Worm (Caenorhabditis elegans) whole organism, late embryonic: Measurements from ENCODE around the gene cisd-1.

ENCODE experiments used
- ama-1 ChIP-seq: fragments of 150-350 bp; optimal IDR thresholded peaks from 2 replicates; lab custom pipeline; 2014
- dve-1 ChIP-seq: sonication (generic microtip); optimal IDR thresholded peaks from 2 replicates; lab custom pipeline; 2017; ENCODE audit warnings: antibody characterized with exemption, mild to moderate bottlenecking, missing genetic modification characterization, missing compliant biosample characterization
- hlh-15 ChIP-seq: sonication (generic microtip); optimal IDR thresholded peaks from 2 replicates; lab custom pipeline; 2016; ENCODE audit warnings: missing genetic modification characterization, missing compliant biosample characterization
- lin-11 ChIP-seq: fragments of 200-800 bp; sonication (Bioruptor generic); optimal IDR thresholded peaks from 2 replicates; lab custom pipeline; 2018; ENCODE audit warnings: mild to moderate bottlenecking, missing genetic modification characterization, missing compliant biosample characterization
- nhr-11 ChIP-seq: fragments of 150-350 bp; optimal IDR thresholded peaks from 2 replicates; lab custom pipeline; 2014; ENCODE audit warnings: missing biosample characterization, missing genetic modification characterization
- pax-1 ChIP-seq: fragments of 150-350 bp; optimal IDR thresholded peaks from 2 replicates; lab custom pipeline; 2014; ENCODE audit warnings: missing biosample characterization, missing genetic modification characterization
- sdc-2 ChIP-seq: sonication (generic microtip); optimal IDR thresholded peaks from 2 replicates; lab custom pipeline; 2016; ENCODE audit warnings: missing genotype, missing genetic modification characterization, missing compliant biosample characterization

- TF ChIP-seq lin-11 (tag; lab: Kevin White, UChicago) (no peak), dve-1 (no peak), pax-1 (tag; lab: Kevin White, UChicago) (no peak), hlh-15 (tag; lab: Kevin White, UChicago) (no peak), nhr-11 (tag; lab: Kevin White, UChicago) (no peak), ama-1 (no peak), sdc-2 (tag; lab: Kevin White, UChicago) (no peak)
These were observed 3.1 kb upstream of the cisd-1 start for ce11 chrII:11472542-11472941.
